Worm (Caenorhabditis elegans) whole organism, midembryonic: Measurements from ENCODE around the gene Y53G8AM.7.

Experiments used
- T22C8.4 ChIP-seq: fragments of 200-800 bp; sonication (Bioruptor generic); IDR thresholded peaks from 2 replicates; pipeline ENCODE4 v1.3.6; 2022; ENCODE audit warnings: missing genetic modification characterization, missing compliant biosample characterization
- cog-1 ChIP-seq: sonication (generic microtip); optimal IDR thresholded peaks from 2 replicates; lab custom pipeline; 2016; ENCODE audit warnings: missing genetic modification characterization, missing compliant biosample characterization
- flt-1 ChIP-seq: fragments of 200-800 bp; sonication (Bioruptor generic); IDR thresholded peaks from 2 replicates; pipeline ENCODE4 v1.3.6; 2022; ENCODE audit warnings: missing genetic modification characterization, missing compliant biosample characterization
- klf-2 ChIP-seq: fragments of 200-800 bp; sonication (Bioruptor generic); conservative IDR thresholded peaks from 2 replicates; pipeline ENCODE4 v1.3.6; 2022; ENCODE audit warnings: missing genetic modification reagents, missing genetic modification characterization, missing compliant biosample characterization
- med-1 ChIP-seq: sonication (generic microtip); optimal IDR thresholded peaks from 2 replicates; lab custom pipeline; 2017; ENCODE audit warnings: missing genetic modification characterization, mild to moderate bottlenecking, missing compliant biosample characterization, antibody characterized with exemption, missing genetic modification reagents; ENCODE audit not compliant: insufficient read depth
- ref-1 ChIP-seq: fragments of 200-800 bp; sonication (Bioruptor generic); conservative IDR thresholded peaks from 2 replicates; pipeline ENCODE4 v1.3.6; 2022; ENCODE audit warnings: missing genetic modification reagents, missing genetic modification characterization, missing compliant biosample characterization
- tab-1 ChIP-seq: fragments of 200-800 bp; sonication (Bioruptor generic); IDR thresholded peaks from 2 replicates; pipeline ENCODE4 v1.3.6; 2022; ENCODE audit warnings: missing genetic modification characterization, missing compliant biosample characterization
- ztf-23 ChIP-seq: fragments of 200-800 bp; sonication (Bioruptor generic); IDR thresholded peaks from 2 replicates; pipeline ENCODE4 v1.3.6; 2022; ENCODE audit warnings: missing genetic modification reagents, missing genetic modification characterization, missing compliant biosample characterization
- ztf-29 ChIP-seq: fragments of 200-800 bp; sonication (Bioruptor generic); IDR thresholded peaks from 2 replicates; pipeline ENCODE4 v1.3.6; 2022; ENCODE audit warnings: missing genetic modification reagents, missing genetic modification characterization, missing compliant biosample characterization

The Y53G8AM.7 gene

DNA sequence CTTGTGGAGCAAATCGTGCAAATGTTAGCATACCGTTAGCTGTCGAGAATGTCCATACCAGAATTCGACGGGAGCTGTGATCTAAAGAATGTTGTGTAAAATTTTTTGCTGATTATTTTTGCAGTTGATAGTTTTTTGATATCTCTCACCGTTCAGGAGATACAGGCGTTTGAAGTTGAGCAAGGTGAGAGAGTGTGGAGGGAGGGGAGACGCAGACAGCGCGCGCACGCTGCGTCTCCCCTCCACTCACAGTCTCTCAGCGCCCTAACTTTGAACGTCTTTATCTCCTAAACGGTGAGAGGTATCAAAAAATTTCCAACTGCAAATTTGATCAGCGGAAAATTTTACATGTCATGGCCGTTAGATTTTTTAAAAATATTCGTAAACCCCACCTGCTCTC, 11.5 kb downstream of the Y53G8AM.7 start:
- TF ChIP-seq cog-1: no peak
- TF ChIP-seq ztf-29 (GFP tag; lab: Robert Waterston, UW): no peak
- TF ChIP-seq ref-1 (GFP tag; lab: Robert Waterston, UW): no peak
- TF ChIP-seq klf-2: no peak
- no peak for TF ChIP-seq T22C8.4 (GFP tag; lab: Robert Waterston, UW)
- no peak for TF ChIP-seq ztf-23
- TF ChIP-seq med-1 (GFP tag; lab: Kevin White, UChicago): no peak
- no peak for TF ChIP-seq tab-1 (GFP tag; lab: Robert Waterston, UW)
- no peak for TF ChIP-seq flt-1

- no peak for TF ChIP-seq ztf-23
- no peak for TF ChIP-seq klf-2
- TF ChIP-seq ref-1 (GFP tag; lab: Robert Waterston, UW): no peak
- no peak for TF ChIP-seq cog-1
- no peak for TF ChIP-seq med-1 (GFP tag; lab: Kevin White, UChicago)
- TF ChIP-seq tab-1 (GFP tag; lab: Robert Waterston, UW): no peak
- TF ChIP-seq ztf-29 (GFP tag; lab: Robert Waterston, UW): no peak
- TF ChIP-seq T22C8.4 (GFP tag; lab: Robert Waterston, UW): no peak
- no peak for TF ChIP-seq flt-1
These were observed 12.8 kb downstream of the Y53G8AM.7 start for ce11 chrIII:3253736-3254135.

DNA sequence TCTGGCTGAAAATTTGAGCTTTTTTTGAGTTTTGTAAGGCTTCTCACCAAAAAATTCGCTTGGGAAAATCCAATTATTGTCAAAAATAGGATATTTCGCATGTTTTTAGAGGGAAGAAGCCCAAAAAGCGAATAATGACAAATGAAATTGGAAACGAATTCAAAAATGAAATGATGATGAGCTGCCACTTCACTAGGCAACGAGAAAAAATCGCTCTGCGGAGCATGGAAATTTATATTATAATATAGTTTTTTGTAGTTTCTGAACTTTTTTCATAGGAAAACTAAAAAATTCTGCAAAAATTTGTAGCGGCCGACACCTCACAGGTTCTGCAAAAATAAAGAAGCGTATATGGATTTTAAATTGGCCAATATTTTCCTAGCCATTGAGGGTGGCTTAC, 13.5 kb downstream of the Y53G8AM.7 start, which contains the start of gene Y53G8AL.3:
Y53G8AL.3 (minus strand) TSS at position 101 of the 400 bp plus-strand sequence.
- TF ChIP-seq T22C8.4 (GFP tag; lab: Robert Waterston, UW): no peak
- no peak for TF ChIP-seq ref-1 (GFP tag; lab: Robert Waterston, UW)
- no peak for TF ChIP-seq cog-1
- no peak for TF ChIP-seq tab-1 (GFP tag; lab: Robert Waterston, UW)
- no peak for TF ChIP-seq klf-2
- TF ChIP-seq ztf-29 (GFP tag; lab: Robert Waterston, UW): no peak
- TF ChIP-seq ztf-23: no peak
- no peak for TF ChIP-seq flt-1
- no peak for TF ChIP-seq med-1 (GFP tag; lab: Kevin White, UChicago)

- TF ChIP-seq T22C8.4 (GFP tag; lab: Robert Waterston, UW): no peak
- TF ChIP-seq ztf-23: no peak
- TF ChIP-seq med-1 (GFP tag; lab: Kevin White, UChicago): no peak
- no peak for TF ChIP-seq ztf-29 (GFP tag; lab: Robert Waterston, UW)
These were observed 15.8 kb downstream of the Y53G8AM.7 start, which contains the start of gene Y53G8AL.4 for ce11 chrIII:3250596-3251112. Gene Y53G8AL.4 (minus strand): TSS chrIII:3250646.

DNA sequence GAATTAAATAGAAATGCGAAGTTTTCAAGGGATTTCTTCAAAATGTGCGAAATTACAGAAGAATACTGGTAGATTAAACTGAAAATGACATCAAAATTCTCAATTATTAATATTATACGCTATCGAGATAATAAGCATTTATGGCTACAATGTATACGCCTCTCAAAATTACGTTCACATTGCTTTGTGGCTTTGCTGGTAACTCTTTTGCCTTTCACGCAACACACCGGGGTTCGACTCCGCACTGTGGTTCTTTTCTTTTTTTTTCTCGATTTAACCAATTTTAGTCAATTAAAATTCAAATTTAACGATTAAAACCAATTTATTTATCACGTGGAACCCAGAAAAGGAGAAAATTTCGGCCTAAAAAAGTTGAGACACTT, 17.5 kb downstream of the Y53G8AM.7 start:
- peak; percentile 24; the same call in 1 of the 2 replicates for TF ChIP-seq T22C8.4 (GFP tag; lab: Robert Waterston, UW)
- TF ChIP-seq flt-1: peak; percentile 76
- no peak for TF ChIP-seq ref-1 (GFP tag; lab: Robert Waterston, UW)
- no peak for TF ChIP-seq ztf-29 (GFP tag; lab: Robert Waterston, UW)
- peak; percentile 23 for TF ChIP-seq med-1 (GFP tag; lab: Kevin White, UChicago)
- TF ChIP-seq tab-1 (GFP tag; lab: Robert Waterston, UW): peak; percentile 60; the same call in 1 of the 2 replicates
- peak; percentile 43 for TF ChIP-seq ztf-23
- no peak for TF ChIP-seq cog-1
- no peak for TF ChIP-seq klf-2

DNA sequence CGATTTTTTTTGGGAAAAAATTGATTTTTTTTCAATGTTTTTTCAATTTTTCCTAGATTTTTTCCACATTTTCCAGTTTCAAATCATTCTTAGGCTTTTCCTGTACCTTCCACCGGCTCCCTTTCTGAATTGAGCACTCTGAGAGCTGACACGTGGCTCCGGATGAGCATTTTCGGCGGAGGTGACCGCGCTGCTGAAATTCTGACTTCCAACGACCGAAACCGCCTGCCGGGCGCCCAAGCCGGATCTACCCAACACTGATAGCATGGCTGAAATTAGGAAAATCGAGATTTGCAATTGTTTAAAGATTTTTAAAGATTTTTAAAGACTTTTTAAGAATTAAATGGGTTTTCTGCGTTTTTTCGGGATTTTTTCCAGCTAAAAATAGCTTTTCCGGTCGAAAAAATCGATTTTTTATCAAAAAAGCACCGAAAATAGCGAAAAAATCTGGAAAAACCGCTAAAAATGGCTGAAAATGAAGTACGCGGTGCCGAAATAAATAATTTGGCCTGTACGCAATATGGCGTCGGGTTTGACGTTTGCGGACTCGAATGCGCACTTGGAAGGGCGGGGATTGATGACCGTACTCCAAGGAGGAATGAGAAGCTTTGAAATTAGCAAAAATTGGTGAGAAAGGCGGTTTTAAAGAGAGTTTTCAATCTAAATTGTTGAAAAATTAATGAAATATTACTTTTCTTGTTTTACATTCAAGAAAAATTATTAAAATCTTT, 18.0 kb downstream of the Y53G8AM.7 start, which contains the start of gene nduf-9:
nduf-9 (minus strand) TSS at position 269 of the 731 bp plus-strand sequence.
- no peak for TF ChIP-seq tab-1 (GFP tag; lab: Robert Waterston, UW)
- no peak for TF ChIP-seq cog-1
- TF ChIP-seq ztf-23: no peak
- no peak for TF ChIP-seq med-1 (GFP tag; lab: Kevin White, UChicago)
- no peak for TF ChIP-seq T22C8.4 (GFP tag; lab: Robert Waterston, UW)
- TF ChIP-seq ztf-29 (GFP tag; lab: Robert Waterston, UW): no peak
- no peak for TF ChIP-seq klf-2
- no peak for TF ChIP-seq ref-1 (GFP tag; lab: Robert Waterston, UW)
- no peak for TF ChIP-seq flt-1

ce11 chrIII:3242379-3242778, 24.1 kb downstream of the Y53G8AM.7 start:
- TF ChIP-seq T22C8.4 (GFP tag; lab: Robert Waterston, UW) (peak; percentile 87), cog-1 (no peak), flt-1 (no peak), med-1 (GFP tag; lab: Kevin White, UChicago) (no peak), tab-1 (GFP tag; lab: Robert Waterston, UW) (no peak), klf-2 (no peak), ztf-29 (GFP tag; lab: Robert Waterston, UW) (no peak), ztf-23 (no peak)

DNA sequence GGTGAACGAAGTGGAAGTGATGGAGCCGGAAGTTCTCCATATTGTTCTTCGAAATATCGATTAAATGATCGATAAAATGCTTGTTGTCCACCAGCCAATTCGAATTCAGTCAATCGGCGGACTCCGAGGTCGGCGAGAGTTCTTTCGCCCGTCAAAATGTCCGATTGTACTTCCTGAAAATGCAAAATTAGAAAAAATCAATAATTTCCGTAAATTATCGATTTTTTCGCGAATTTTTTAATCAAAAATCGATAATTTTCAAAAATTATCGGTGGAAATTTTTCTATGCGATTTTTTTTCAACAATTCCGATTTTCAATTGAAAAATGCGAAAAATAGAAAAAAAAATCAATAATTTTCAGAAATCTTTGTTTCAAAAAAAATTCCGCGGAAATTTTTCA, 24.6 kb downstream of the Y53G8AM.7 start:
- TF ChIP-seq ztf-23: no peak
- peak; percentile 78 for TF ChIP-seq T22C8.4 (GFP tag; lab: Robert Waterston, UW)

DNA sequence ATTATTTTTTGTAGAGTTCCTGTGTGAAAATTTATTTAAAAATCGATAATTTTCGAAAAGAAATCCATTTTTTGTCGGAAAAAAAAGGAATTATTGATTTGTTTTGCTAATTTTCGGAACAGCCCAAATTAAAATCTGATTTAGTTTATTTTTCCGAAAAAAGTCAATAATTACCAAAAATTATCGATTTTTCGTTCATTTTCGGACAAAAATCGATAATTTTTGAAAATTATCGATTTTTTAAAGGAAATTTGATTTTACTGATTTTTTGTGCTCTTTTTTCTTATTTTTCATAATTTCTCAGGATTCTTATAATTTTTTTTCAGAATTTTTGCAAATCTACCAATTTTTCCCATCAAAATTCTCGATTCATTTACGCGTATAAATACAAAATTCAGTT, 25.1 kb downstream of the Y53G8AM.7 start:
- no peak for TF ChIP-seq tab-1 (GFP tag; lab: Robert Waterston, UW)
- no peak for TF ChIP-seq med-1 (GFP tag; lab: Kevin White, UChicago)
- TF ChIP-seq T22C8.4 (GFP tag; lab: Robert Waterston, UW): peak; percentile 74

DNA sequence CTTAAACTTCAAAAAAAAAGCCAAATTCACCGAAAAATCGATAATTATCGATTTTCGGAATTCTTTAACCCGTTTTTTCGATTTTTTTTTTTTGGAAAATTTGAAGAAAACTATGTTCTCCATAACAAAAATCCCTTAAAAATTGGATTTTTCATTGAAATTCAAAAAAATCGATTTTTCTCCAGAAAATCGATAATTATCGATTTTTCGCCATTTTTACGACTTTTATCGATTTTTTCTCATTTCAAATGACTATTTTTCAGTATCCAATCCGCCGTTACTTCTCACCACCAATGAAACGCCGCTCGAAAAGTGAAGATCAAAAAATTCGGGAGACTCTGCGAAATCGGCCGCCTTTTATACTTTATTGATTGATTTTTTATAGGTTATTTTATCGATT, 25.6 kb downstream of the Y53G8AM.7 start:
- TF ChIP-seq ztf-29 (GFP tag; lab: Robert Waterston, UW) (no peak), med-1 (GFP tag; lab: Kevin White, UChicago) (no peak), ztf-23 (no peak), tab-1 (GFP tag; lab: Robert Waterston, UW) (no peak), flt-1 (no peak), ref-1 (GFP tag; lab: Robert Waterston, UW) (no peak), T22C8.4 (GFP tag; lab: Robert Waterston, UW) (peak; percentile 71), cog-1 (no peak)
